Fruit fly (Drosophila melanogaster): ENCODE results near the gene Rac1.

DNA sequence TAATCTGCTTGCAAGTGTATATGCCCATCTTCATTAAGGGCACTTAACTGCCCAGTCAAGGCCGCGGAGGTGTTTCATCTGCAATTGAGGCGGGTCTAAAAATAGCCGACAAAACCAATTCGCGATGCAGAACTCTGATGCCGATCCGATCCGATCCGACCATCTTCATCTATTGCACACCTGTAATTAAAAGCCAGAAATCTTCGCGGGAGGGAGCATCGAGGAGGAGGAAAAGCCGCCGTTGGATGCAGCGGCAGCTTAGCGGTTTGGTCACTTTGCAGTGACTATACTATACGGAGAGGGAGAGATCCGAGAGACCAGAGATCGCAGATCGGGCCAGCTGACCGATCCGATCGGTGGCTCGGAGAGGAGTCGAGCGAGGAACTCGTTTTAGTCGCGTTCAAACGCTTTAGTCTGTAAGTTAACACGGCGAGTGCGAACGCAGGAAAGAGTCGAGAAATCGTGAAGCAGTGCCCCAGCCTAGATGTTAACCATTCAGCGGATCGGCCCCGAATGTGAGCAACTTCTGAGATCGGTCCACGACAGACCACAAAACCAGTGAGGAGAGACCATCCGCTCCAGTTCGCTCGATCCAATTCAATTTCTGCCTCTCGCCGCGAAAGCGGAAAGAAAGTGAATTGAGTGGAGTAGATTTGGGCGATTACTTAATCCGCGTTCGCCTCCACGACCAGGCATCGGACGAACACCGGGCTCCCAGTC lies 46.3 kb downstream of the Rac1 start, which contains the start of gene tfc:
- TF ChIP-seq CG32264 (GFP tag; optimal IDR thresholded peaks at IDR 0.05): no peak
- TF ChIP-seq ey (GFP tag; optimal IDR thresholded peaks at IDR 0.05): no peak

Data from whole organism, wandering third instar larva.